Worm (Caenorhabditis elegans): ENCODE measurements around the gene asm-1.
"Not testable (repeated sequence)": the region's sequence is repeated elsewhere in the genome, so short reads cannot be mapped to it uniquely, and the experiment has no call there.

asm-1 gene

ce11 chrII:6891838-6892237, 18.0 kb upstream of the asm-1 start:
- no peak for TF ChIP-seq unc-62 (GFP tag; optimal IDR thresholded peaks at IDR 0.05)

ce11 chrII:6893589-6894245, 16.2 kb upstream of the asm-1 start, which contains the start of gene adal-1:
Gene adal-1 (minus strand): TSS chrII:6893639.
- no peak for TF ChIP-seq unc-62 (GFP tag; optimal IDR thresholded peaks at IDR 0.05)

- TF ChIP-seq unc-62 (GFP tag; optimal IDR thresholded peaks at IDR 0.05): no peak
Observed at ce11 chrII:6897507-6897906, 12.4 kb upstream of the asm-1 start, which contains the start of gene C44B7.11. Gene C44B7.11 (minus strand): TSS chrII:6897540.

- TF ChIP-seq unc-62 (GFP tag; optimal IDR thresholded peaks at IDR 0.05): no peak
Observed at ce11 chrII:6898017-6898779, 11.7 kb upstream of the asm-1 start, which contains the start of gene hrpl-1. Gene hrpl-1 (plus strand): TSS chrII:6898729.

ce11 chrII:6900708-6901107, 9.2 kb upstream of the asm-1 start:
- TF ChIP-seq unc-62 (GFP tag; optimal IDR thresholded peaks at IDR 0.05): no peak

ce11 chrII:6901795-6902194, 8.1 kb upstream of the asm-1 start, which contains the start of gene psmd-9:
Gene psmd-9 (plus strand): TSS chrII:6902095.
- no peak for TF ChIP-seq unc-62 (GFP tag; optimal IDR thresholded peaks at IDR 0.05)

ce11 chrII:6907657-6908056, 2.2 kb upstream of the asm-1 start, which contains the start of gene B0252.3:
Gene B0252.3 (minus strand): TSS chrII:6907757.
- TF ChIP-seq unc-62 (GFP tag; optimal IDR thresholded peaks at IDR 0.05): not testable (repeated sequence)

ce11 chrII:6908689-6909088, 1.2 kb upstream of the asm-1 start:
- no peak for TF ChIP-seq unc-62 (GFP tag; optimal IDR thresholded peaks at IDR 0.05)

- no peak for TF ChIP-seq unc-62 (GFP tag; optimal IDR thresholded peaks at IDR 0.05)
Observed at ce11 chrII:6913309-6913708, 3.4 kb downstream of the asm-1 start, which contains the start of gene cyn-10. Gene cyn-10 (minus strand): TSS chrII:6913365.

- TF ChIP-seq unc-62 (GFP tag; optimal IDR thresholded peaks at IDR 0.05): no peak
Observed at ce11 chrII:6915875-6916274, 6.0 kb downstream of the asm-1 start, which contains the start of gene B0252.8. Gene B0252.8 (plus strand): TSS chrII:6916166.

ce11 chrII:6917710-6918109, 7.8 kb downstream of the asm-1 start, which contains the start of gene B0252.11:
Gene B0252.11 (minus strand): TSS chrII:6917810.
- TF ChIP-seq unc-62 (GFP tag; optimal IDR thresholded peaks at IDR 0.05): no peak

ce11 chrII:6918862-6919261, 9.0 kb downstream of the asm-1 start, which contains the start of gene B0252.5:
Gene B0252.5 (minus strand): TSS chrII:6918878.
- no peak for TF ChIP-seq unc-62 (GFP tag; optimal IDR thresholded peaks at IDR 0.05)

- TF ChIP-seq unc-62 (GFP tag; optimal IDR thresholded peaks at IDR 0.05): no peak
Observed at ce11 chrII:6919363-6919851, 9.5 kb downstream of the asm-1 start, which contains the start of gene B0252.1. Gene B0252.1 (plus strand): TSS chrII:6919680.

- TF ChIP-seq unc-62 (GFP tag; optimal IDR thresholded peaks at IDR 0.05): no peak
Observed at ce11 chrII:6923792-6924191, 13.9 kb downstream of the asm-1 start.

- no peak for TF ChIP-seq unc-62 (GFP tag; optimal IDR thresholded peaks at IDR 0.05)
Observed at ce11 chrII:6926054-6926453, 16.2 kb downstream of the asm-1 start.

ce11 chrII:6926488-6926887, 16.6 kb downstream of the asm-1 start:
- TF ChIP-seq unc-62 (GFP tag; optimal IDR thresholded peaks at IDR 0.05): no peak
